Worm (Caenorhabditis elegans): ENCODE results near the gene C28C12.1.

The C28C12.1 gene

DNA sequence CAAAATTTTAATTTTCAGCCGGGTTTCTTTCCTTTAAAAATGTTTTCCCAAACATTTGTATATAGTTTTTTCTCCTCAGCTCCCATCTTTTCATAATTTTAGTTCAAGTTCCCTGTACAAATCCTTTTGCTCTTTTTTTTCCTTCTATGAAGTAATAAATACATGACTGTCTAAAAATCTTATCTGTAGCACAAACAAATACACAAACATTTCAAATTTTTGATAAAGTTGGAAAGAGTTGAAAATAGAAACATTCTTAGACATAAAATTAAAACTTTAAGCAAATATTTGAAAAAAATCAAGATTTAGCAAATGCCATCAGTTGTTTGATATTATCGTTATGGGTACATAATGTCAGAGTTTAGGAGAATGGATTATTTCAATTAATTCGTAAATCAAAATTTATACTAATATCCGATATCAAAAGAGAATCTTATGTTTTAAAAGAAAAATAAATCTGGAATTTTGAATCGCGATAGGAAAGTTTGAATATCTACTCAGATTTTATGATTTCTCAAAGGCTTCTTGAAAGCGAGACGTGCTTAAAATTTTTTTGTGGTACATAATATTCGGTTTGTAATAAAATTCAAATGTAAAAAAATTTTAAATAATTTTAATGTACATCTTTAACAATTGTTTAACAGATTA is 36.7 kb downstream of the C28C12.1 start:
- TF ChIP-seq mml-1 (tag; optimal IDR thresholded peaks at IDR 0.05) = no peak
- TF ChIP-seq nhr-237 (tag; optimal IDR thresholded peaks at IDR 0.05) = no peak
- no peak for TF ChIP-seq sea-2 (GFP tag; optimal IDR thresholded peaks at IDR 0.05)
- TF ChIP-seq ceh-9 (tag; optimal IDR thresholded peaks at IDR 0.05) = no peak
- TF ChIP-seq eor-1 (tag; optimal IDR thresholded peaks at IDR 0.05) = no peak
- TF ChIP-seq nhr-25 (tag; optimal IDR thresholded peaks at IDR 0.05) = no peak
- TF ChIP-seq ztf-4 (tag; optimal IDR thresholded peaks at IDR 0.05) = no peak
- peak; percentile 59 for TF ChIP-seq lsy-12 (tag; optimal IDR thresholded peaks at IDR 0.05)
- TF ChIP-seq nfya-1 (tag; optimal IDR thresholded peaks at IDR 0.05; ENCODE audit: insufficient read depth) = no peak
- TF ChIP-seq ztf-11 (tag; optimal IDR thresholded peaks at IDR 0.05) = no peak
- no peak for TF ChIP-seq nhr-77 (tag; optimal IDR thresholded peaks at IDR 0.05)
- TF ChIP-seq pqm-1 (tag; optimal IDR thresholded peaks at IDR 0.05) = peak; percentile 9
- TF ChIP-seq mdl-1 (tag; optimal IDR thresholded peaks at IDR 0.05) = no peak
- no peak for TF ChIP-seq nhr-28 (tag; optimal IDR thresholded peaks at IDR 0.05)
- TF ChIP-seq elt-2 (tag; optimal IDR thresholded peaks at IDR 0.05) = peak; percentile 11
- peak; percentile 29 for TF ChIP-seq pha-4 (tag; optimal IDR thresholded peaks at IDR 0.05)
- no peak for TF ChIP-seq egl-5 (tag; optimal IDR thresholded peaks at IDR 0.05)
- no peak for TF ChIP-seq ceh-16 (tag; optimal IDR thresholded peaks at IDR 0.05)
- no peak for TF ChIP-seq ama-1 (optimal IDR thresholded peaks at IDR 0.05)

DNA sequence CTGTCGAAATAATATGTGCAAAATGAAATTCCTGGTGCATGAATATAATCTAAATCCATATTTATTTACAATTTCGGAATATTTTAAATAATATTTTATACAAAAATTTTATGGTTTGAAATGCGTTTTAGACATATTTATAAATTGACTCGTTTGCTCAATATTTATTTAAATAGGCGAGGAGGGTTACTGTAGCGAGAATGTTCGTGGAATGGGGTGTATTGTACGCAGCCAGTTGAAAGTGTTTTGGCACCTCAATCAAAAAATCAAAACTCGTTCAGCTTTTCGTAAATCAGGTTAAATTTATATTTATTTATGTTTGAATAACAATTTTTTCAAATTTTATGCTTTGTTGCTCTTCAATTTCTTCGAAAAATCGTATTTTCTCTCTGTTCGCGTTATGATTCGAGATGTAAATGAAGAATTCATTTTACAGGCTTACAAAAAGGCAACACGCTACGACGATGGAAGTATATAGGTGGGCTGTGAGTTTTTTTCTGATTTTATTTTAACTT is 37.2 kb downstream of the C28C12.1 start, which contains the start of gene hyl-1:
TSS of gene hyl-1 (plus strand) at position 465 of the 515 bp plus-strand sequence.
- no peak for TF ChIP-seq mdl-1 (tag; optimal IDR thresholded peaks at IDR 0.05)
- no peak for TF ChIP-seq fkh-10 (GFP tag; optimal IDR thresholded peaks at IDR 0.05)
- no peak for TF ChIP-seq nhr-23 (tag; optimal IDR thresholded peaks at IDR 0.05)
- TF ChIP-seq nhr-237 (tag; optimal IDR thresholded peaks at IDR 0.05) = no peak
- TF ChIP-seq fkh-2 (tag; optimal IDR thresholded peaks at IDR 0.05) = no peak
- TF ChIP-seq aly-2 (tag; optimal IDR thresholded peaks at IDR 0.05) = no peak
- no peak for TF ChIP-seq lin-39 (tag; optimal IDR thresholded peaks at IDR 0.05)
- TF ChIP-seq R02D3.7 (tag; optimal IDR thresholded peaks at IDR 0.05) = no peak
- no peak for TF ChIP-seq fos-1 (tag; optimal IDR thresholded peaks at IDR 0.05)
- TF ChIP-seq ceh-82 (tag; optimal IDR thresholded peaks at IDR 0.05) = no peak
- TF ChIP-seq sea-2 (GFP tag; optimal IDR thresholded peaks at IDR 0.05) = no peak
- no peak for TF ChIP-seq daf-12 (tag; optimal IDR thresholded peaks at IDR 0.05)
- TF ChIP-seq egl-27 (tag; optimal IDR thresholded peaks at IDR 0.05) = no peak

DNA sequence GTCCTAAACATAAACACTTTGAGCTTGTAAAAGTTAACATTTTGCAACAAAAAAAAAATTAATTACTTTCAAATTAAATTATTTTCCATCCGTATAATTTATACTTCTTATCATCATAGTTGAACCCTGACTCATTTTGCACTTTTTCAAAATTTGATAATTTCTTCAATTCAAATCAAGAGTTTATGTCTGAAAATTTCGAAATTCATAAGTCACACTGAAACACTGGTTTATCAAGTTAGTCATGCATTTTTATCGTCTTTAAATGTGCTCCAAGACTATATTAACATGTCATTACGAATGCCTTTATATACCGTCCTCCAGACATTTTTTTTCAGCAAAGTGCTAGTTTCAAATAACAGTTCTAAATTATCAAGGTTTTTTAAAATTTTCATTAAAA is 38.2 kb downstream of the C28C12.1 start:
- TF ChIP-seq pqm-1 (tag; optimal IDR thresholded peaks at IDR 0.05) (peak; percentile 72), jun-1 (tag; optimal IDR thresholded peaks at IDR 0.05) (peak; percentile 8), fkh-10 (GFP tag; optimal IDR thresholded peaks at IDR 0.05) (no peak), unc-39 (tag; optimal IDR thresholded peaks at IDR 0.05) (no peak), elt-2 (tag; optimal IDR thresholded peaks at IDR 0.05) (peak; percentile 65), tbx-2 (tag; optimal IDR thresholded peaks at IDR 0.05) (no peak), nhr-237 (tag; optimal IDR thresholded peaks at IDR 0.05) (no peak), ZK546.5 (tag; optimal IDR thresholded peaks at IDR 0.05) (no peak)

- TF ChIP-seq zag-1 (tag; optimal IDR thresholded peaks at IDR 0.05) (no peak), ceh-82 (tag; optimal IDR thresholded peaks at IDR 0.05) (no peak), nfya-1 (tag; optimal IDR thresholded peaks at IDR 0.05; ENCODE audit: insufficient read depth) (peak; percentile 6), nhr-23 (tag; optimal IDR thresholded peaks at IDR 0.05) (no peak), egl-27 (tag; optimal IDR thresholded peaks at IDR 0.05) (no peak), nhr-43 (tag; optimal IDR thresholded peaks at IDR 0.05; ENCODE audit: poor library complexity, severe bottlenecking) (peak; percentile 6), nhr-67 (tag; optimal IDR thresholded peaks at IDR 0.05) (no peak), eor-1 (tag; optimal IDR thresholded peaks at IDR 0.05) (no peak), pha-4 (tag; optimal IDR thresholded peaks at IDR 0.05) (peak; percentile 69), egl-5 (tag; optimal IDR thresholded peaks at IDR 0.05) (no peak), snpc-4 (tag; optimal IDR thresholded peaks at IDR 0.05) (no peak), ceh-9 (tag; optimal IDR thresholded peaks at IDR 0.05) (no peak), fkh-2 (tag; optimal IDR thresholded peaks at IDR 0.05) (no peak), aly-2 (tag; optimal IDR thresholded peaks at IDR 0.05) (no peak), fkh-10 (GFP tag; optimal IDR thresholded peaks at IDR 0.05) (no peak), R02D3.7 (tag; optimal IDR thresholded peaks at IDR 0.05) (no peak), elt-1 (tag; optimal IDR thresholded peaks at IDR 0.05) (no peak), unc-39 (tag; optimal IDR thresholded peaks at IDR 0.05) (no peak), pqm-1 (tag; optimal IDR thresholded peaks at IDR 0.05) (peak; percentile 62), fos-1 (tag; optimal IDR thresholded peaks at IDR 0.05) (no peak), ceh-16 (tag; optimal IDR thresholded peaks at IDR 0.05) (no peak), elt-2 (tag; optimal IDR thresholded peaks at IDR 0.05) (peak; percentile 78), lsy-12 (tag; optimal IDR thresholded peaks at IDR 0.05) (no peak), ztf-11 (tag; optimal IDR thresholded peaks at IDR 0.05) (no peak), ztf-4 (tag; optimal IDR thresholded peaks at IDR 0.05) (no peak), nhr-12 (tag; optimal IDR thresholded peaks at IDR 0.05) (no peak), skn-1 (tag; optimal IDR thresholded peaks at IDR 0.05) (no peak), nhr-237 (tag; optimal IDR thresholded peaks at IDR 0.05) (no peak), lin-39 (tag; optimal IDR thresholded peaks at IDR 0.05) (no peak), hmg-11 (tag; optimal IDR thresholded peaks at IDR 0.05) (peak; percentile 29), sea-2 (GFP tag; optimal IDR thresholded peaks at IDR 0.05) (no peak), ZK546.5 (tag; optimal IDR thresholded peaks at IDR 0.05) (no peak), elt-3 (tag; optimal IDR thresholded peaks at IDR 0.05) (no peak), nhr-11 (tag; optimal IDR thresholded peaks at IDR 0.05) (no peak)
Observed at ce11 chrIV:8540268-8540667, 38.8 kb downstream of the C28C12.1 start.
